Worm (Caenorhabditis elegans): ENCODE data around the gene W02G9.3.
A peak's percentile ranks its signal among the peaks of the same experiment; 100 is the strongest.

Gene W02G9.3

ce11 chrV:2650980-2651379 lies 21.8 kb upstream of the W02G9.3 start:
- TF ChIP-seq lsy-2 (tag; optimal IDR thresholded peaks at IDR 0.05): no peak
- TF ChIP-seq elt-1 (tag; optimal IDR thresholded peaks at IDR 0.05): no peak
- TF ChIP-seq crh-2 (tag; optimal IDR thresholded peaks at IDR 0.05): no peak
- no peak for TF ChIP-seq nhr-77 (tag; optimal IDR thresholded peaks at IDR 0.05)

- TF ChIP-seq ztf-4 (tag; optimal IDR thresholded peaks at IDR 0.05): no peak
- TF ChIP-seq unc-55 (GFP tag; optimal IDR thresholded peaks at IDR 0.05): no peak
- TF ChIP-seq nhr-129 (tag; optimal IDR thresholded peaks at IDR 0.05): no peak
- no peak for TF ChIP-seq nhr-25 (tag; optimal IDR thresholded peaks at IDR 0.05)
- no peak for TF ChIP-seq F13H6.1 (tag; optimal IDR thresholded peaks at IDR 0.05)
- no peak for TF ChIP-seq lin-11 (tag; optimal IDR thresholded peaks at IDR 0.05)
- TF ChIP-seq mdl-1 (tag; optimal IDR thresholded peaks at IDR 0.05): no peak
- TF ChIP-seq C34F6.9 (tag; optimal IDR thresholded peaks at IDR 0.05): no peak
- no peak for TF ChIP-seq mbf-1 (tag; optimal IDR thresholded peaks at IDR 0.05)
- TF ChIP-seq nhr-11 (tag; optimal IDR thresholded peaks at IDR 0.05): no peak
- TF ChIP-seq nhr-6 (tag; optimal IDR thresholded peaks at IDR 0.05): no peak
- no peak for TF ChIP-seq sma-3 (GFP tag; optimal IDR thresholded peaks at IDR 0.05)
- no peak for TF ChIP-seq zag-1 (tag; optimal IDR thresholded peaks at IDR 0.05)
- no peak for TF ChIP-seq nhr-237 (tag; optimal IDR thresholded peaks at IDR 0.05)
- TF ChIP-seq lsy-2 (tag; optimal IDR thresholded peaks at IDR 0.05): no peak
- no peak for TF ChIP-seq ztf-1 (GFP tag; conservative IDR thresholded peaks at IDR 0.05)
- no peak for TF ChIP-seq nhr-21 (tag; optimal IDR thresholded peaks at IDR 0.05)
Observed at ce11 chrV:2652557-2653133, 20.1 kb upstream of the W02G9.3 start, which contains the start of the genes W02H5.8 and angl-1. W02H5.8 (minus strand) TSS chrV:2652657. angl-1 (plus strand) TSS chrV:2653083.

ce11 chrV:2656159-2656558 lies 16.6 kb upstream of the W02G9.3 start:
- TF ChIP-seq sma-3 (GFP tag; optimal IDR thresholded peaks at IDR 0.05) (no peak), fos-1 (tag; optimal IDR thresholded peaks at IDR 0.05) (no peak)

ce11 chrV:2657682-2658081 lies 15.1 kb upstream of the W02G9.3 start:
- TF ChIP-seq nhr-25 (tag; optimal IDR thresholded peaks at IDR 0.05) (no peak), nhr-21 (tag; optimal IDR thresholded peaks at IDR 0.05) (no peak), nhr-237 (tag; optimal IDR thresholded peaks at IDR 0.05) (no peak), crh-2 (tag; optimal IDR thresholded peaks at IDR 0.05) (peak; percentile 16), gmeb-1 (tag; optimal IDR thresholded peaks at IDR 0.05) (peak; percentile 35), nhr-10 (tag; optimal IDR thresholded peaks at IDR 0.05) (no peak), mdl-1 (tag; optimal IDR thresholded peaks at IDR 0.05) (no peak), Y55F3AM.14 (GFP tag; optimal IDR thresholded peaks at IDR 0.05) (no peak), ztf-11 (tag; optimal IDR thresholded peaks at IDR 0.05) (no peak), unc-55 (GFP tag; optimal IDR thresholded peaks at IDR 0.05) (peak; percentile 22), elt-3 (tag; optimal IDR thresholded peaks at IDR 0.05) (no peak), C34F6.9 (tag; optimal IDR thresholded peaks at IDR 0.05) (peak; percentile 17), ama-1 (optimal IDR thresholded peaks at IDR 0.05) (no peak), mbf-1 (tag; optimal IDR thresholded peaks at IDR 0.05) (no peak), ceh-16 (tag; optimal IDR thresholded peaks at IDR 0.05) (no peak), dmd-4 (tag; optimal IDR thresholded peaks at IDR 0.05) (no peak), sem-4 (tag; optimal IDR thresholded peaks at IDR 0.05) (no peak), unc-39 (tag; optimal IDR thresholded peaks at IDR 0.05) (no peak), lsy-2 (tag; optimal IDR thresholded peaks at IDR 0.05) (peak in 1 of 2 experiments; percentile 46), ztf-1 (GFP tag; conservative IDR thresholded peaks at IDR 0.05) (no peak), alr-1 (tag; optimal IDR thresholded peaks at IDR 0.05) (no peak), blmp-1 (tag; optimal IDR thresholded peaks at IDR 0.05; ENCODE audit: insufficient read depth) (no peak), lin-13 (GFP tag; optimal IDR thresholded peaks at IDR 0.05) (no peak), nhr-12 (tag; optimal IDR thresholded peaks at IDR 0.05) (no peak)

- no peak for TF ChIP-seq mdl-1 (tag; optimal IDR thresholded peaks at IDR 0.05)
Observed at ce11 chrV:2660457-2660856, 12.3 kb upstream of the W02G9.3 start.

Data from whole organism, L2 larva.